Worm (Caenorhabditis elegans) whole organism, L4 larva: ENCODE results near the gene F26F2.1.

Source experiments
- D1046.2 ChIP-seq: fragments of 200-800 bp; sonication (Bioruptor generic); IDR thresholded peaks from 2 replicates; pipeline ENCODE4 v1.3.6; 2022; ENCODE audit warnings: missing genetic modification characterization, missing compliant biosample characterization
- F44E2.7 ChIP-seq: fragments of 200-800 bp; sonication (Bioruptor generic); IDR thresholded peaks from 2 replicates; pipeline ENCODE4 v2.1.2; 2022; ENCODE audit warnings: missing genetic modification characterization, missing compliant biosample characterization
- F49E8.2 ChIP-seq: sonication (generic microtip); optimal IDR thresholded peaks from 2 replicates; lab custom pipeline; 2016; ENCODE audit warnings: missing compliant biosample characterization, mild to moderate bottlenecking, missing genetic modification characterization, borderline replicate concordance
- ZK337.2 ChIP-seq: fragments of 200-800 bp; sonication (Bioruptor generic); IDR thresholded peaks from 2 replicates; pipeline ENCODE4 v1.3.6; 2022; ENCODE audit warnings: missing genetic modification reagents, missing genetic modification characterization, missing compliant biosample characterization
- arid-1 ChIP-seq: fragments of 200-800 bp; sonication (Bioruptor generic); conservative IDR thresholded peaks from 2 replicates; pipeline ENCODE4 v1.3.6; 2022; ENCODE audit warnings: missing genetic modification reagents, missing genetic modification characterization, missing compliant biosample characterization
- ceh-20 ChIP-seq: fragments of 200-800 bp; sonication (Bioruptor generic); IDR thresholded peaks from 2 replicates; pipeline ENCODE4 v1.3.6; 2022; ENCODE audit warnings: missing genetic modification reagents, missing genetic modification characterization, missing compliant biosample characterization
- ceh-28 ChIP-seq: fragments of 150-350 bp; optimal IDR thresholded peaks from 2 replicates; lab custom pipeline; 2014; ENCODE audit warnings: missing biosample characterization, missing genetic modification reagents, missing genetic modification characterization
- daf-16 ChIP-seq, 3 experiments: sonication (generic microtip); optimal IDR thresholded peaks; 2 replicates each; lab custom pipeline; 2016 to 2017; ENCODE audit warnings: missing genetic modification characterization in 3 of 3, missing genetic modification reagents in 3 of 3, mild to moderate bottlenecking in 2 of 3, missing compliant biosample characterization in 2 of 3, missing biosample characterization in 1 of 3, moderate library complexity in 1 of 3
- daf-19 ChIP-seq: fragments of 200-800 bp; sonication (Bioruptor generic); conservative IDR thresholded peaks from 2 replicates; pipeline ENCODE4 v1.3.6; 2022; ENCODE audit warnings: missing genetic modification characterization, missing compliant biosample characterization
- dmd-6 ChIP-seq: fragments of 200-800 bp; sonication (Bioruptor generic); IDR thresholded peaks from 2 replicates; pipeline ENCODE4 v1.3.6; 2022; ENCODE audit warnings: missing genetic modification reagents, missing genetic modification characterization, missing compliant biosample characterization
- dmd-8 ChIP-seq: fragments of 200-800 bp; sonication (Bioruptor generic); IDR thresholded peaks from 2 replicates; pipeline ENCODE4 v1.3.6; 2022; ENCODE audit warnings: missing genetic modification characterization, missing compliant biosample characterization
- dpl-1 ChIP-seq: fragments of 150-350 bp; optimal IDR thresholded peaks from 2 replicates; lab custom pipeline; 2014; ENCODE audit warnings: missing biosample characterization, missing genetic modification reagents, missing genetic modification characterization
- duxl-1 ChIP-seq: sonication (generic microtip); optimal IDR thresholded peaks from 2 replicates; lab custom pipeline; 2016; ENCODE audit warnings: mild to moderate bottlenecking, missing genetic modification characterization, moderate library complexity, missing compliant biosample characterization; ENCODE audit not compliant: poor library complexity
- dve-1 ChIP-seq: sonication (generic microtip); optimal IDR thresholded peaks from 2 replicates; lab custom pipeline; 2017; ENCODE audit warnings: antibody characterized with exemption, mild to moderate bottlenecking, missing genetic modification characterization, missing compliant biosample characterization; ENCODE audit not compliant: insufficient read depth
- egl-43 ChIP-seq: fragments of 200-800 bp; sonication (Bioruptor generic); IDR thresholded peaks from 2 replicates; pipeline ENCODE4 v1.3.6; 2022; ENCODE audit warnings: missing genetic modification reagents, missing genetic modification characterization, missing compliant biosample characterization
- fkh-10 ChIP-seq: fragments of 150-350 bp; optimal IDR thresholded peaks from 2 replicates; lab custom pipeline; 2014; ENCODE audit warnings: missing biosample characterization, missing genetic modification reagents, missing genetic modification characterization
- gei-8 ChIP-seq: fragments of 200-800 bp; sonication (Bioruptor generic); optimal IDR thresholded peaks from 2 replicates; lab custom pipeline; 2018; ENCODE audit warnings: mild to moderate bottlenecking, missing genetic modification characterization, missing compliant biosample characterization
- hif-1 ChIP-seq, 2 experiments: sonication (generic microtip); optimal IDR thresholded peaks; 2 replicates each; lab custom pipeline; 2016 to 2017; ENCODE audit warnings: missing compliant biosample characterization in 2 of 2, missing genetic modification characterization in 2 of 2, missing genetic modification reagents in 2 of 2, missing genotype in 2 of 2, mild to moderate bottlenecking in 1 of 2
- lin-39 ChIP-seq: fragments of 150-350 bp; optimal IDR thresholded peaks from 2 replicates; lab custom pipeline; 2014; ENCODE audit warnings: missing biosample characterization, missing genetic modification reagents, missing genetic modification characterization
- lir-3 ChIP-seq: sonication (generic microtip); optimal IDR thresholded peaks from 2 replicates; lab custom pipeline; 2016; ENCODE audit warnings: mild to moderate bottlenecking, missing genetic modification characterization, missing compliant biosample characterization
- mep-1 ChIP-seq: fragments of 150-350 bp; sonication (generic microtip); optimal IDR thresholded peaks from 3 replicates; lab custom pipeline; 2014; ENCODE audit warnings: missing biosample characterization, missing genetic modification characterization
- mxl-2 ChIP-seq: fragments of 200-800 bp; sonication (Bioruptor generic); conservative IDR thresholded peaks from 2 replicates; pipeline ENCODE4 v1.3.6; 2022; ENCODE audit warnings: missing genetic modification reagents, missing genetic modification characterization, missing compliant biosample characterization
- mxl-3 ChIP-seq: fragments of 200-800 bp; sonication (Bioruptor generic); optimal IDR thresholded peaks from 2 replicates; lab custom pipeline; 2018; ENCODE audit warnings: mild to moderate bottlenecking, missing genetic modification characterization, missing compliant biosample characterization
- nhr-10 ChIP-seq: fragments of 150-350 bp; optimal IDR thresholded peaks from 2 replicates; lab custom pipeline; 2014; ENCODE audit warnings: missing biosample characterization, missing genetic modification characterization
- nhr-237 ChIP-seq: sonication (generic microtip); optimal IDR thresholded peaks from 2 replicates; lab custom pipeline; 2017; ENCODE audit warnings: missing biosample characterization, missing genetic modification characterization
- nhr-28 ChIP-seq: fragments of 150-350 bp; optimal IDR thresholded peaks from 2 replicates; lab custom pipeline; 2014; ENCODE audit warnings: missing biosample characterization, missing genetic modification characterization
- nhr-6 ChIP-seq: fragments of 150-350 bp; optimal IDR thresholded peaks from 2 replicates; lab custom pipeline; 2014; ENCODE audit warnings: missing biosample characterization, missing genetic modification characterization
- nhr-76 ChIP-seq: fragments of 150-350 bp; optimal IDR thresholded peaks from 2 replicates; lab custom pipeline; 2014; ENCODE audit warnings: missing biosample characterization, missing genetic modification characterization
- pha-4 ChIP-seq, 2 experiments: fragments of 150-350 bp in 1 of 2; fragments of 200-800 bp in 1 of 2; sonication (Bioruptor generic) in 1 of 2; IDR thresholded peaks in 1 of 2; optimal IDR thresholded peaks in 1 of 2; 2 replicates each; pipeline versions ENCODE4 v1.3.6 to Lab custom; 2014 to 2022; ENCODE audit warnings: missing genetic modification characterization in 2 of 2, missing genetic modification reagents in 2 of 2, missing biosample characterization in 1 of 2, missing compliant biosample characterization in 1 of 2
- php-3 ChIP-seq: fragments of 200-800 bp; sonication (Bioruptor generic); IDR thresholded peaks from 2 replicates; pipeline ENCODE4 v1.3.6; 2022; ENCODE audit warnings: missing genetic modification reagents, missing genetic modification characterization, missing compliant biosample characterization
- pqm-1 ChIP-seq: sonication (generic microtip); optimal IDR thresholded peaks from 2 replicates; lab custom pipeline; 2017; ENCODE audit warnings: missing biosample characterization, missing genetic modification characterization
- unc-39 ChIP-seq: sonication (generic microtip); optimal IDR thresholded peaks from 2 replicates; lab custom pipeline; 2017; ENCODE audit warnings: missing biosample characterization, missing genetic modification characterization
- vab-7 ChIP-seq: fragments of 200-800 bp; sonication (Bioruptor generic); IDR thresholded peaks from 2 replicates; pipeline ENCODE4 v1.3.6; 2022; ENCODE audit warnings: missing genetic modification reagents, missing genetic modification characterization, missing compliant biosample characterization

F26F2.1 gene

DNA sequence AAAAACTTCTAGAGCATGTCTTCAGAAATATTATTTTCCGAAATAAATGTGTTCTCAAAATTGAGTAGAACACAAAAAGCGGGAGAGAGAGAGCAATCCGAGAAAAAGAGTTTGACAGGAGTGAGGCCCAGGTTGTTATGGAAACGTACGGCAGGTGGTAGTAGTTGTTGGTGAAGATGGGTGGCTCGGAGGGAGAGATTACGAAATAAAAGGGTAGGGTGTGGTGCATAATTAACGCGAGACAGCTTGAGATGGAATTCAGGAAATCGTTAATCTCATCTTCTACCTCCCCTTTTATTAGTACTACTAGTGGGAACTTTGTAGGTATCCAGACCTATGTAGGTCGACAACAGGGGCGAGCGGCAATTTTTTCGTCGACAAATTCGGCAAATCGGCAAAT is 27.6 kb downstream of the F26F2.1 start, which contains the start of gene famh-161:
TSS of gene famh-161 (minus strand) at position 101 of the 400 bp plus-strand sequence.
- TF ChIP-seq duxl-1 (tag; lab: Kevin White, UChicago) = no peak
- TF ChIP-seq hif-1 (tag; optimal IDR thresholded peaks at IDR 0.05; lab: Kevin White, UChicago) = no peak
- TF ChIP-seq arid-1 (GFP tag; lab: Robert Waterston, UW) = no peak
- TF ChIP-seq daf-19 (GFP tag; lab: Robert Waterston, UW) = no peak
- TF ChIP-seq nhr-76 (tag; lab: Kevin White, UChicago) = no peak
- no peak for TF ChIP-seq lin-39 (tag; lab: Kevin White, UChicago)
- TF ChIP-seq, all 104 proteins: peak for 0

DNA sequence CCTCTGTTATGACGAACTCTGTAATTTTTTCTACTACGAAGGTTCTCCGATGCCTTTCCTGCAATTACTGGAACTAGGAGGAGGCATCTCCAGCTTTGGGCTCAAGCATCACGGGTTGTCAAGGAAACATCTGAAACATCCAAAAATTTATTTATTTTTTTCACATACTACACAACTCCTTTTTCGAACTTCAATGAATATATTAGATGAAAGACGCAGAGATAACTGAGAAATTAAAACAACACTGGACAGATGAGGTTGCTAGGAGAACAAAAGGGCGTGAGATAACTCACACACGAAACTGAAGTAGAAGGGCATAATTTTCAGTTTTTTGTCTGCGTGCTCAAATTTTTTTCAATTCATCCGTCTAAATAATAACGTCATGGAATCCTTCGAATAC is 34.2 kb downstream of the F26F2.1 start, which contains the start of gene Y38H6C.13:
TSS of gene Y38H6C.13 (plus strand) at position 301 of the 400 bp plus-strand sequence.
- TF ChIP-seq ceh-20 = no peak
- no peak for TF ChIP-seq mxl-3
- TF ChIP-seq egl-43 = no peak
- TF ChIP-seq nhr-10 (tag; lab: Kevin White, UChicago) = no peak
- no peak for TF ChIP-seq mxl-2 (GFP tag; lab: Robert Waterston, UW)
- no peak for TF ChIP-seq pha-4 (GFP tag; IDR thresholded peaks at IDR 0.05; lab: Robert Waterston, UW)
- no peak for TF ChIP-seq pha-4 (tag; optimal IDR thresholded peaks at IDR 0.05; lab: Kevin White, UChicago)
- TF ChIP-seq dpl-1 (GFP tag; lab: Kevin White, UChicago) = no peak

DNA sequence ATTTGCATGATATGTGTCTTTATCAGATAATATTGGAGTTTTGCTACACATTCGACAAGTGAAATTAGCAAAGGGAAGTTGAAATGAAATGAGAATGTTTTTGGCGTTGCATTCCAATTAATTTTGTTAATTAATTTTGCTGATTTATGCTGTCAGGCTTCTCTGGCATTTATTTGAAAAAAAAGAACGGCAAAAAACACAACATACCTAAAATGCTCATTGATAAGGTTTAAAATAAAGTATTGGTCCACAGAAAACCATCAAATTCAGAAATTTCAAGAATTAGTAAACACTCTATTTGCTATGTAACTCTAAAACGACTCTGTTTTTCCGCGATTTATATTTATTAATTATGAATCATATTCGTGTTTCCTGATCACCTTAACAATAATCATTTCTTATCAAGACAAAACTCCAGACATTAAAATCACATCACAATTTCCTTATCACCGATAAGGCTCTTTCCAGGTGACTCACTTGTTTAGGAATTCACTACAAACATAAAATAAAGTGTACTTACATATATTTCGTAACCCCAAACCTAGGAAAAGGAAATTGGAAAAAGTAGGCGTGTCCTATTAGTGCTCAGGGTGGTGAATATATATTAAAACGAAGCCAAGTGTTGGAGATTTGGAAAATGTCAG is 35.8 kb downstream of the F26F2.1 start, which contains the start of the genes srh-166 and Y38H6C.24:
TSS of gene srh-166 (minus strand) at position 51 of the 644 bp plus-strand sequence.
TSS of gene Y38H6C.24 (plus strand) at position 620 of the 644 bp plus-strand sequence.
- TF ChIP-seq dmd-6 (GFP tag; lab: Robert Waterston, UW) (peak; percentile 44; the same call in 1 of the 2 replicates), lir-3 (no peak), D1046.2 (GFP tag; lab: Robert Waterston, UW) (no peak), nhr-28 (tag; lab: Kevin White, UChicago) (peak; percentile 84), daf-16 (GFP tag; optimal IDR thresholded peaks at IDR 0.05; lab: Kevin White, UChicago) (no peak), daf-16 (tag; optimal IDR thresholded peaks at IDR 0.05; lab: Kevin White, UChicago) (peak; percentile 60), unc-39 (tag; lab: Kevin White, UChicago) (no peak), gei-8 (GFP tag; lab: Kevin White, UChicago) (no peak), pqm-1 (tag; lab: Kevin White, UChicago) (peak; percentile 81), nhr-6 (peak; percentile 15), ceh-28 (tag; lab: Kevin White, UChicago) (no peak), vab-7 (GFP tag; lab: Robert Waterston, UW) (no peak), php-3 (GFP tag; lab: Robert Waterston, UW) (peak; percentile 68)

DNA sequence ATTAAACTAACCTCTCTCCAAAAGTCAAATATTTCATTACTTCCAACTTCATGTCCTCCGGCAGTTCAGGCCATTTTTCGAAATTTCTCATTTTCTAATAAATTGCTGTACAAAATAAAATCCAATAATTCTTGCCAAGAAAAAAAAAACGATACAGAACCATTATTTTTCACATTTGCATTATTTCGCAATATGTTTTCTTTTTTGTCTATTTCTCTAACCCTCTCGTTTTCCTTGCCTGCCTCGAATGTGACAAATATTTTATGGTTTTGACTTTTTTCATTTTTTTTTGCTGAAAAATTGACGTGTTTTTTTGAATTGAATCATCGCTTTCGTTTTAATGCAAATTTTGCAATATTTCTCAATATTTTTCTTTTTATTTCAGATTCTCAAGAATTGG is 39.5 kb downstream of the F26F2.1 start, which contains the start of the genes Y38H6C.9 and fbxa-150:
TSS of gene Y38H6C.9 (minus strand) at position 52 of the 400 bp plus-strand sequence.
TSS of gene fbxa-150 (plus strand) at position 380 of the 400 bp plus-strand sequence.
- TF ChIP-seq mxl-3 (no peak), daf-16 (GFP tag; optimal IDR thresholded peaks at IDR 0.05; lab: Kevin White, UChicago) (no peak), daf-16 (tag; optimal IDR thresholded peaks at IDR 0.05; lab: Kevin White, UChicago) (peak; percentile 34), fkh-10 (GFP tag; lab: Kevin White, UChicago) (peak; percentile 26)

DNA sequence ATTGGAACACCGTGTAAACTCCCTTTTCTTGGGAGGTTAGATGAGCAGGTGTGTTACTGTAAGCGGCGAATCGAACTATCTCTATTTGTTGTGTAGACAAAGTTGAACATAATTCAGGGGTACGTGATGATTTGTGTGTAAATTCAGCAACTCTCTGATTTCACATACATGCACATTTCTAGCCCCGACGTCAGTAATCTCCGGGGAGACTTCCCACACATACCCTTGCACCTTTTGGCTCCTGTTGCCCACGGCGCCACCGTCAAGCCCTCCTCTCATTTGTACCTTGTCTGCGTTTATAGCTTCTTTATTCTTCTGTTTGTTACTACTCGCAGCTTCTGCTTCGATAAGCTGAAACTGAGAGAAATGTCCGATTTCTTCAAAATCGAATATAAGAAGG is 42.8 kb downstream of the F26F2.1 start, which contains the start of gene Y38H6C.25:
TSS of gene Y38H6C.25 (plus strand) at position 301 of the 400 bp plus-strand sequence.
- TF ChIP-seq nhr-237 (tag; lab: Kevin White, UChicago) (no peak), F44E2.7 (0 out of 2 replicates have a peak, but pooled peaks have one; percentile 32), ZK337.2 (GFP tag; lab: Robert Waterston, UW) (no peak), dmd-8 (GFP tag; lab: Robert Waterston, UW) (no peak), mep-1 (no peak), dve-1 (tag; lab: Kevin White, UChicago) (no peak), F49E8.2 (tag; lab: Kevin White, UChicago) (no peak)
